Worm (Caenorhabditis elegans) whole organism, L4 larva: ENCODE measurements around the gene M03B6.1.

Experiments used
- R02D3.7 ChIP-seq: fragments of 150-350 bp; sonication (generic microtip); optimal IDR thresholded peaks from 3 replicates; lab custom pipeline; 2014; ENCODE audit warnings: missing biosample characterization, missing genetic modification characterization
- aha-1 ChIP-seq: fragments of 150-350 bp; peaks from one replicate; lab custom pipeline; 2014; ENCODE audit warnings: missing biosample characterization, missing genetic modification characterization
- attf-4 ChIP-seq: sonication (generic microtip); optimal IDR thresholded peaks from 3 replicates; lab custom pipeline; 2017; ENCODE audit warnings: missing biosample characterization, missing genetic modification characterization
- daf-16 ChIP-seq, 3 experiments: sonication (generic microtip); optimal IDR thresholded peaks; 2 replicates each; lab custom pipeline; 2016 to 2017; ENCODE audit warnings: missing genetic modification characterization in 3 of 3, missing genetic modification reagents in 3 of 3, mild to moderate bottlenecking in 2 of 3, missing compliant biosample characterization in 2 of 3, missing biosample characterization in 1 of 3, moderate library complexity in 1 of 3
- daf-19 ChIP-seq: fragments of 200-800 bp; sonication (Bioruptor generic); conservative IDR thresholded peaks from 2 replicates; pipeline ENCODE4 v1.3.6; 2022; ENCODE audit warnings: missing genetic modification characterization, missing compliant biosample characterization
- dmd-6 ChIP-seq: fragments of 200-800 bp; sonication (Bioruptor generic); IDR thresholded peaks from 2 replicates; pipeline ENCODE4 v1.3.6; 2022; ENCODE audit warnings: missing genetic modification reagents, missing genetic modification characterization, missing compliant biosample characterization
- duxl-1 ChIP-seq: sonication (generic microtip); optimal IDR thresholded peaks from 2 replicates; lab custom pipeline; 2016; ENCODE audit warnings: mild to moderate bottlenecking, missing genetic modification characterization, moderate library complexity, missing compliant biosample characterization; ENCODE audit not compliant: poor library complexity
- fkh-10 ChIP-seq: fragments of 150-350 bp; optimal IDR thresholded peaks from 2 replicates; lab custom pipeline; 2014; ENCODE audit warnings: missing biosample characterization, missing genetic modification reagents, missing genetic modification characterization
- fos-1 ChIP-seq: fragments of 150-350 bp; optimal IDR thresholded peaks from 2 replicates; lab custom pipeline; 2014; ENCODE audit warnings: missing biosample characterization, missing genetic modification characterization
- hif-1 ChIP-seq, 2 experiments: sonication (generic microtip); optimal IDR thresholded peaks; 2 replicates each; lab custom pipeline; 2016 to 2017; ENCODE audit warnings: missing compliant biosample characterization in 2 of 2, missing genetic modification characterization in 2 of 2, missing genetic modification reagents in 2 of 2, missing genotype in 2 of 2, mild to moderate bottlenecking in 1 of 2
- hmg-1.1 ChIP-seq: fragments of 200-800 bp; sonication (Bioruptor generic); IDR thresholded peaks from 2 replicates; pipeline ENCODE4 v1.3.6; 2022; ENCODE audit warnings: missing genetic modification reagents, missing genetic modification characterization, missing compliant biosample characterization
- lim-7 ChIP-seq: fragments of 200-800 bp; sonication (Bioruptor generic); IDR thresholded peaks from 2 replicates; pipeline ENCODE4 v1.3.6; 2022; ENCODE audit warnings: missing genetic modification characterization, missing compliant biosample characterization
- lin-1 ChIP-seq: fragments of 200-800 bp; sonication (Bioruptor generic); IDR thresholded peaks from 2 replicates; pipeline ENCODE4 v1.3.6; 2022; ENCODE audit warnings: missing genetic modification reagents, missing genetic modification characterization, missing compliant biosample characterization
- lin-38 ChIP-seq: fragments of 200-800 bp; sonication (Bioruptor generic); IDR thresholded peaks from 2 replicates; pipeline ENCODE4 v1.3.6; 2022; ENCODE audit warnings: missing genetic modification reagents, missing genetic modification characterization, missing compliant biosample characterization
- lin-39 ChIP-seq: fragments of 150-350 bp; optimal IDR thresholded peaks from 2 replicates; lab custom pipeline; 2014; ENCODE audit warnings: missing biosample characterization, missing genetic modification reagents, missing genetic modification characterization
- lsy-2 ChIP-seq, 2 experiments: fragments of 150-350 bp in 1 of 2; sonication (generic microtip) in 1 of 2; optimal IDR thresholded peaks; 2 replicates each; lab custom pipeline; 2014 to 2017; ENCODE audit warnings: missing biosample characterization in 2 of 2, missing genetic modification characterization in 2 of 2
- madf-9 ChIP-seq: fragments of 200-800 bp; sonication (Bioruptor generic); conservative IDR thresholded peaks from 2 replicates; pipeline ENCODE4 v1.3.6; 2022; ENCODE audit warnings: missing genetic modification reagents, missing genetic modification characterization, missing compliant biosample characterization
- mxl-2 ChIP-seq: fragments of 200-800 bp; sonication (Bioruptor generic); conservative IDR thresholded peaks from 2 replicates; pipeline ENCODE4 v1.3.6; 2022; ENCODE audit warnings: missing genetic modification reagents, missing genetic modification characterization, missing compliant biosample characterization
- nhr-10 ChIP-seq: fragments of 150-350 bp; optimal IDR thresholded peaks from 2 replicates; lab custom pipeline; 2014; ENCODE audit warnings: missing biosample characterization, missing genetic modification characterization
- nhr-76 ChIP-seq: fragments of 150-350 bp; optimal IDR thresholded peaks from 2 replicates; lab custom pipeline; 2014; ENCODE audit warnings: missing biosample characterization, missing genetic modification characterization
- pqm-1 ChIP-seq: sonication (generic microtip); optimal IDR thresholded peaks from 2 replicates; lab custom pipeline; 2017; ENCODE audit warnings: missing biosample characterization, missing genetic modification characterization
- snpc-1.2 ChIP-seq: fragments of 200-800 bp; sonication (Bioruptor generic); IDR thresholded peaks from 2 replicates; pipeline ENCODE4 v1.3.6; 2022; ENCODE audit warnings: missing genetic modification reagents, missing genetic modification characterization, missing compliant biosample characterization
- spr-3 ChIP-seq: fragments of 200-800 bp; sonication (Bioruptor generic); optimal IDR thresholded peaks from 2 replicates; lab custom pipeline; 2018; ENCODE audit warnings: mild to moderate bottlenecking, missing genetic modification characterization, missing compliant biosample characterization
- tag-97 ChIP-seq: fragments of 200-800 bp; sonication (Bioruptor generic); IDR thresholded peaks from 2 replicates; pipeline ENCODE4 v1.3.6; 2022; ENCODE audit warnings: missing genetic modification characterization, missing compliant biosample characterization
- unc-62 ChIP-seq, 3 experiments: fragments of 150-350 bp in 1 of 3; sonication (generic microtip); optimal IDR thresholded peaks in 2 of 3; peaks in 1 of 3; 1 replicate in 1 of 3; 2 replicates in 2 of 3; lab custom pipeline; 2014 to 2017; ENCODE audit warnings: missing biosample characterization in 3 of 3, missing genetic modification characterization in 3 of 3, missing genetic modification reagents in 3 of 3, missing genotype in 1 of 3
- zfp-2 ChIP-seq: sonication (generic microtip); optimal IDR thresholded peaks from 2 replicates; lab custom pipeline; 2016; ENCODE audit warnings: mild to moderate bottlenecking, missing genetic modification characterization, missing compliant biosample characterization
- ztf-7 ChIP-seq: fragments of 150-350 bp; optimal IDR thresholded peaks from 2 replicates; lab custom pipeline; 2014; ENCODE audit warnings: missing biosample characterization, missing genetic modification characterization

M03B6.1 gene

ce11 chrX:13803246-13803645 lies 38.2 kb upstream of the M03B6.1 start (continued):
- TF ChIP-seq fos-1 (tag; lab: Kevin White, UChicago): no peak
- TF ChIP-seq, all 104 proteins: peak for 8

- TF ChIP-seq nhr-10 (no peak), lsy-2 (tag; optimal IDR thresholded peaks at IDR 0.05; lab: Kevin White, UChicago) (no peak), daf-16 (GFP tag; optimal IDR thresholded peaks at IDR 0.05; lab: Kevin White, UChicago) (no peak), daf-16 (tag; optimal IDR thresholded peaks at IDR 0.05; lab: Kevin White, UChicago) (no peak), R02D3.7 (tag; lab: Kevin White, UChicago) (no peak), madf-9 (GFP tag; lab: Robert Waterston, UW) (no peak), ztf-7 (tag; lab: Kevin White, UChicago) (no peak), zfp-2 (tag; lab: Kevin White, UChicago) (no peak), pqm-1 (tag; lab: Kevin White, UChicago) (no peak), spr-3 (GFP tag; lab: Kevin White, UChicago) (no peak)
Observed at ce11 chrX:13809773-13810172, 31.6 kb upstream of the M03B6.1 start, which contains the start of gene obr-3. TSS of gene obr-3 (minus strand) at chrX:13809873.

ce11 chrX:13811156-13811555 lies 30.3 kb upstream of the M03B6.1 start:
- no peak for TF ChIP-seq attf-4 (tag; lab: Kevin White, UChicago)
- peak; percentile 27 for TF ChIP-seq dmd-6
- TF ChIP-seq lin-38 (GFP tag; lab: Robert Waterston, UW): no peak
- TF ChIP-seq, all 104 proteins: peak for 1

ce11 chrX:13811929-13812328 lies 29.5 kb upstream of the M03B6.1 start:
- TF ChIP-seq lin-39 (tag; lab: Kevin White, UChicago): no peak
- 0 out of 2 replicates have a peak, but pooled peaks have one; percentile 20 for TF ChIP-seq hmg-1.1 (GFP tag; lab: Robert Waterston, UW)
- TF ChIP-seq daf-16 (GFP tag; optimal IDR thresholded peaks at IDR 0.05; lab: Kevin White, UChicago): peak in 1 of 2 experiments; percentile 22
- no peak for TF ChIP-seq daf-16 (tag; optimal IDR thresholded peaks at IDR 0.05; lab: Kevin White, UChicago)
- peak; percentile 2 for TF ChIP-seq fkh-10 (GFP tag; lab: Kevin White, UChicago)
- TF ChIP-seq hif-1 (tag; optimal IDR thresholded peaks at IDR 0.05; lab: Kevin White, UChicago): peak in 1 of 2 experiments; percentile 24
- no peak for TF ChIP-seq fos-1 (tag; lab: Kevin White, UChicago)
- TF ChIP-seq dmd-6: 0 out of 2 replicates have a peak, but pooled peaks have one; percentile 5

- TF ChIP-seq aha-1 (tag; lab: Kevin White, UChicago): peak; percentile 85
- peak; percentile 55 for TF ChIP-seq pqm-1 (tag; lab: Kevin White, UChicago)
- no peak for TF ChIP-seq duxl-1
- TF ChIP-seq snpc-1.2 (GFP tag; lab: Robert Waterston, UW): no peak
- no peak for TF ChIP-seq lin-1 (GFP tag; lab: Robert Waterston, UW)
- TF ChIP-seq tag-97 (GFP tag; lab: Robert Waterston, UW): no peak
Observed at ce11 chrX:13818791-13819190, 22.6 kb upstream of the M03B6.1 start.

ce11 chrX:13823482-13823881 lies 17.9 kb upstream of the M03B6.1 start, which contains the start of gene twk-23:
TSS of gene twk-23 (minus strand) at chrX:13823582.
- TF ChIP-seq mxl-2 (no peak), aha-1 (tag; lab: Kevin White, UChicago) (peak; percentile 3), unc-62 (GFP tag; optimal IDR thresholded peaks at IDR 0.05 in 1 of 2; lab: Kevin White, UChicago) (peak in 1 of 2 experiments; percentile 12), unc-62 (tag; optimal IDR thresholded peaks at IDR 0.05; lab: Kevin White, UChicago) (no peak)

- TF ChIP-seq nhr-76 (tag; lab: Kevin White, UChicago): no peak
- TF ChIP-seq daf-19 (GFP tag; lab: Robert Waterston, UW): no peak
- no peak for TF ChIP-seq lin-1 (GFP tag; lab: Robert Waterston, UW)
- no peak for TF ChIP-seq lim-7 (GFP tag; lab: Robert Waterston, UW)
Observed at ce11 chrX:13833448-13833847, 8.0 kb upstream of the M03B6.1 start.
